Worm (Caenorhabditis elegans): ENCODE results near the gene B0303.11.
A peak's percentile ranks its signal among the peaks of the same experiment; 100 is the strongest.

The B0303.11 gene

DNA sequence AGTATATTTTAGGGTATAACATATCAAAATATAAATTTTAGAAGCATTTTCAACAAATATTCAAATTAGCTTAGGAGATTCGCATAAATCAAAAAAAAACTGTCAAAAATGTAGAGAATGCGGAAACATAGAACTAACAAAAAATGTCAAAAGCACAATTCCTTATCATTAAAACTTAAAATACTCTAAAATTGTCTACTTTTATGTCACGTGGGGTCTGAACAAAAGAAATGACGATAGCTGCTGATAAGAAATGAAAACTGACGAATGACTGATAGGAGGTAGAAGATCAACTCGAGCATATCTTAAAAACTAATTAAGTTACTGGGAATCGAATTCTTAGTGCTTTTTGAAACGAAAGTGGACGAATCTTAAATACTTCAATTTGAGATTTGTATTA, 23.5 kb upstream of the B0303.11 start:
- TF ChIP-seq snpc-1.3 (tag; optimal IDR thresholded peaks at IDR 0.05; ENCODE audit: insufficient read depth) (peak; percentile 1), aptf-2 (GFP tag; conservative IDR thresholded peaks at IDR 0.05) (no peak), cebp-2 (GFP tag; IDR thresholded peaks at IDR 0.05) (no peak), Y53F4B.3 (GFP tag; IDR thresholded peaks at IDR 0.05) (no peak), Y53G8AR.9 (GFP tag; conservative IDR thresholded peaks at IDR 0.05) (no peak), somi-1 (GFP tag; optimal IDR thresholded peaks at IDR 0.05) (no peak), lin-54 (GFP tag; optimal IDR thresholded peaks at IDR 0.05) (peak; percentile 6), egrh-3 (GFP tag; IDR thresholded peaks at IDR 0.05) (no peak), hlh-12 (tag; optimal IDR thresholded peaks at IDR 0.05) (no peak), rpc-1 (optimal IDR thresholded peaks at IDR 0.05) (no peak), rpc-1 (tag; optimal IDR thresholded peaks at IDR 0.05) (no peak), F52B5.7 (tag; optimal IDR thresholded peaks at IDR 0.05) (no peak), snpc-4 (GFP tag; optimal IDR thresholded peaks at IDR 0.05) (no peak), snpc-4 (tag; optimal IDR thresholded peaks at IDR 0.05) (no peak), tlf-1 (GFP tag; optimal IDR thresholded peaks at IDR 0.05) (no peak), hlh-26 (GFP tag; conservative IDR thresholded peaks at IDR 0.05) (no peak), attf-3 (GFP tag; conservative IDR thresholded peaks at IDR 0.05) (no peak), hsf-1 (GFP tag; IDR thresholded peaks at IDR 0.05) (no peak), unc-130 (GFP tag; optimal IDR thresholded peaks at IDR 0.05) (no peak), egl-44 (GFP tag; IDR thresholded peaks at IDR 0.05) (no peak), B0261.1 (tag; optimal IDR thresholded peaks at IDR 0.05) (no peak), let-607 (tag; optimal IDR thresholded peaks at IDR 0.05) (peak in 1 of 2 experiments; percentile 42), unc-62 (GFP tag; optimal IDR thresholded peaks at IDR 0.05) (peak; percentile 55), ztf-18 (tag; optimal IDR thresholded peaks at IDR 0.05) (no peak), mes-4 (tag; optimal IDR thresholded peaks at IDR 0.05) (no peak), ceh-91 (GFP tag; IDR thresholded peaks at IDR 0.05) (no peak), nhr-80 (tag; optimal IDR thresholded peaks at IDR 0.05) (peak; percentile 35), F22D6.2 (tag; optimal IDR thresholded peaks at IDR 0.05) (no peak), ceh-58 (GFP tag; IDR thresholded peaks at IDR 0.05) (no peak), sptf-2 (GFP tag; optimal IDR thresholded peaks at IDR 0.05) (no peak), C17E4.6 (GFP tag; IDR thresholded peaks at IDR 0.05) (no peak)

DNA sequence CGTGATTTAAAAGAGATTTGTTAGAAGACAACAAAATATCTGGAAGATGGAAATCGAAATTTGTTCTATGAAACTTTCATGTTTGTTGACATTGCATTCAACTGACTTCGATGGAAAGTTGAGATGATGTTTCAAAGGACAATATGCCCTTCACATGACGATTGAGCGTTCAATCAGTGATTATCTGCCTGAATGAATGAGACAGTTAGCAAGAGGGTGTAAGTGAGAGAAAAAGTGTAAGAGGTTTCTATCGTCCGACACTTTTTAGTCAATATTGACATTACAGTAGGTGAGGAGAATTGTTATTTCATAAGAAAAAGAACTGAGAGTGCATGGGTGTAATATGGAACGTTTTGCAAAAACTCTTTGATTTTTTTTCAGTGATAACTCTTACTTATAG, 23.0 kb upstream of the B0303.11 start:
- TF ChIP-seq cebp-1 (GFP tag; IDR thresholded peaks at IDR 0.05) (peak; percentile 36; the same call in 1 of the 2 replicates), cebp-1 (tag; optimal IDR thresholded peaks at IDR 0.05) (peak; percentile 54), B0019.2 (GFP tag; conservative IDR thresholded peaks at IDR 0.05) (no peak), tlf-1 (GFP tag; optimal IDR thresholded peaks at IDR 0.05) (no peak), somi-1 (GFP tag; optimal IDR thresholded peaks at IDR 0.05) (peak; percentile 26), pha-4 (tag; optimal IDR thresholded peaks at IDR 0.05) (peak; percentile 70), aptf-2 (GFP tag; conservative IDR thresholded peaks at IDR 0.05) (no peak), C06A6.2 (GFP tag; conservative IDR thresholded peaks at IDR 0.05) (no peak)

DNA sequence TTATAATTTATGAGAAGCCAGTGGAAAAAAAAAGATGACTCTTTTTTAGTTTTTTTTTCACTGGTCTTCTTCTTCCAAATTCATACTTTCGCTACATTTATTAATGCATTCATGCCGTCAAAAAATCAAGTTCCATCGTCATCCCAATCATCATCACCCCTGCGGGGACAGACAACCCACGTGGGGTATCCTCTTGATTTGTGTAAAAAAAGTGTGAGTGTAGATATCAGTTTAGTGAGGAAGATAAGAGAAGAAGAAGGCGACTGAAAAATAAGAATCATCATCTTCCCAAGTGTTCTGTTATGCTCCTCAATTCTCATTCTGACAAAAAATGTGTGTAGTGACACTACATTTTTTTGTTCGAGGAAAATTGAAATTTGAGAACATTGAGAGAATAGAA, 21.8 kb upstream of the B0303.11 start:
- TF ChIP-seq snpc-4 (GFP tag; optimal IDR thresholded peaks at IDR 0.05), result no peak
- TF ChIP-seq snpc-4 (tag; optimal IDR thresholded peaks at IDR 0.05), result no peak
- TF ChIP-seq akir-1 (GFP tag; optimal IDR thresholded peaks at IDR 0.05), result no peak
- no peak for TF ChIP-seq ztf-6 (GFP tag; IDR thresholded peaks at IDR 0.05)
- no peak for TF ChIP-seq F49E8.2 (tag; optimal IDR thresholded peaks at IDR 0.05; ENCODE audit: insufficient read depth)
- TF ChIP-seq nfyb-1 (GFP tag; IDR thresholded peaks at IDR 0.05), result no peak
- TF ChIP-seq C06A6.2 (GFP tag; conservative IDR thresholded peaks at IDR 0.05), result peak; percentile 49; the same call in 1 of the 2 replicates
- TF ChIP-seq somi-1 (GFP tag; optimal IDR thresholded peaks at IDR 0.05), result peak; percentile 8
